Worm (Caenorhabditis elegans) whole organism, late embryonic: ENCODE measurements around the gene spin-3.

ENCODE experiments used
- ceh-19 ChIP-seq: fragments of 200-800 bp; sonication (Bioruptor generic); optimal IDR thresholded peaks from 2 replicates; lab custom pipeline; 2018; ENCODE audit warnings: mild to moderate bottlenecking, missing genetic modification characterization, missing compliant biosample characterization
- fkh-10 ChIP-seq: fragments of 150-350 bp; optimal IDR thresholded peaks from 2 replicates; lab custom pipeline; 2014; ENCODE audit warnings: missing biosample characterization, missing genetic modification reagents, missing genetic modification characterization
- nhr-232 ChIP-seq: sonication (generic microtip); optimal IDR thresholded peaks from 2 replicates; lab custom pipeline; 2016; ENCODE audit warnings: missing genetic modification characterization, missing compliant biosample characterization
- odd-2 ChIP-seq: sonication (generic microtip); optimal IDR thresholded peaks from 2 replicates; lab custom pipeline; 2017; ENCODE audit warnings: antibody characterized with exemption, mild to moderate bottlenecking, missing genetic modification characterization, missing compliant biosample characterization

ce11 chrX:13134807-13135206, 4.8 kb downstream of the spin-3 start, which contains the start of gene F09A5.2:
- TF ChIP-seq ceh-19 (no peak), fkh-10 (no peak), odd-2 (tag; lab: Kevin White, UChicago) (no peak), nhr-232 (tag; lab: Kevin White, UChicago) (no peak)
